Fruit fly (Drosophila melanogaster) whole organism, embryonic: Measurements from ENCODE around the gene CG13024.

ENCODE experiments used
- CG10462 ChIP-seq: fragments of 200-800 bp; sonication (Bioruptor generic); optimal IDR thresholded peaks from 2 replicates; lab custom pipeline; 2016; ENCODE audit warnings: missing biosample characterization, missing genetic modification characterization
- CG10654 ChIP-seq: fragments of 200-800 bp; sonication (Bioruptor generic); optimal IDR thresholded peaks from 2 replicates; lab custom pipeline; 2016; ENCODE audit warnings: missing biosample characterization, missing genetic modification characterization
- CG10979 ChIP-seq: fragments of 200-800 bp; sonication (Bioruptor generic); optimal IDR thresholded peaks from 2 replicates; lab custom pipeline; 2018; ENCODE audit warnings: missing biosample characterization, mild to moderate bottlenecking, missing genetic modification characterization, moderate library complexity
- CG11093 ChIP-seq: fragments of 200-800 bp; sonication (Bioruptor generic); IDR thresholded peaks from 3 replicates; pipeline ENCODE4 v1.3.6; 2022; ENCODE audit warnings: missing biosample characterization, missing genetic modification characterization
- CG12104 ChIP-seq: fragments of 200-800 bp; sonication (Bioruptor generic); optimal IDR thresholded peaks from 3 replicates; lab custom pipeline; 2016; ENCODE audit warnings: missing biosample characterization, missing genetic modification characterization
- CG1602 ChIP-seq: fragments of 200-800 bp; sonication (Bioruptor generic); optimal IDR thresholded peaks from 3 replicates; lab custom pipeline; 2016; ENCODE audit warnings: missing biosample characterization, missing genetic modification characterization
- CG17568 ChIP-seq: fragments of 200-800 bp; sonication (Bioruptor generic); optimal IDR thresholded peaks from 2 replicates; lab custom pipeline; 2018; ENCODE audit warnings: missing biosample characterization, mild to moderate bottlenecking, missing genetic modification characterization, moderate library complexity
- CG17802 ChIP-seq: fragments of 200-800 bp; sonication (Bioruptor generic); optimal IDR thresholded peaks from 2 replicates; lab custom pipeline; 2018; ENCODE audit warnings: missing biosample characterization, mild to moderate bottlenecking, missing genetic modification characterization, moderate library complexity
- CG18599 ChIP-seq: fragments of 200-800 bp; sonication (Bioruptor generic); optimal IDR thresholded peaks from 3 replicates; lab custom pipeline; 2017; ENCODE audit warnings: missing biosample characterization, missing genetic modification characterization, mild to moderate bottlenecking, moderate library complexity, missing genetic modification reagents
- CG18619 ChIP-seq: fragments of 200-800 bp; sonication (Bioruptor generic); optimal IDR thresholded peaks from 3 replicates; lab custom pipeline; 2017; ENCODE audit warnings: missing biosample characterization, mild to moderate bottlenecking, missing genetic modification characterization
- CG18764 ChIP-seq: fragments of 200-800 bp; sonication (Bioruptor generic); optimal IDR thresholded peaks from 3 replicates; lab custom pipeline; 2016; ENCODE audit warnings: missing biosample characterization, missing genetic modification characterization
- CG31365 ChIP-seq: fragments of 200-800 bp; sonication (Bioruptor generic); optimal IDR thresholded peaks from 2 replicates; lab custom pipeline; 2018; ENCODE audit warnings: missing biosample characterization, mild to moderate bottlenecking, missing genetic modification characterization
- CG3281 ChIP-seq: fragments of 200-800 bp; sonication (Bioruptor generic); optimal IDR thresholded peaks from 3 replicates; lab custom pipeline; 2017; ENCODE audit warnings: missing biosample characterization, mild to moderate bottlenecking, missing genetic modification characterization
- CG4404 ChIP-seq: fragments of 200-800 bp; sonication (Bioruptor generic); IDR thresholded peaks from 2 replicates; pipeline ENCODE4 v1.3.6; 2022; ENCODE audit warnings: missing biosample characterization, missing genetic modification characterization
- CG6254 ChIP-seq: fragments of 200-800 bp; sonication (Bioruptor generic); optimal IDR thresholded peaks from 3 replicates; lab custom pipeline; 2017; ENCODE audit warnings: mild to moderate bottlenecking, missing biosample characterization, missing genetic modification reagents, missing genetic modification characterization
- CG6854 ChIP-seq: fragments of 200-800 bp; sonication (Bioruptor generic); optimal IDR thresholded peaks from 3 replicates; lab custom pipeline; 2017; ENCODE audit warnings: missing biosample characterization, mild to moderate bottlenecking, missing genetic modification characterization
- CG7372 ChIP-seq: fragments of 200-800 bp; sonication (Bioruptor generic); IDR thresholded peaks from 2 replicates; pipeline ENCODE4 v1.3.6; 2022; ENCODE audit warnings: missing biosample characterization, missing genetic modification characterization
- CG7556 ChIP-seq: fragments of 200-800 bp; sonication (Bioruptor generic); optimal IDR thresholded peaks from 2 replicates; lab custom pipeline; 2017; ENCODE audit warnings: missing biosample characterization, mild to moderate bottlenecking, missing genetic modification characterization
- CG7745 ChIP-seq: fragments of 200-800 bp; sonication (Bioruptor generic); optimal IDR thresholded peaks from 2 replicates; lab custom pipeline; 2018; ENCODE audit warnings: missing biosample characterization, mild to moderate bottlenecking, missing genetic modification characterization, moderate library complexity
- CoRest ChIP-seq: fragments of 200-800 bp; sonication (Bioruptor generic); optimal IDR thresholded peaks from 3 replicates; lab custom pipeline; 2018; ENCODE audit warnings: missing biosample characterization, mild to moderate bottlenecking, missing genetic modification characterization, moderate library complexity
- Ets97D ChIP-seq: fragments of 200-800 bp; sonication (Bioruptor generic); optimal IDR thresholded peaks from 3 replicates; lab custom pipeline; 2016; ENCODE audit warnings: missing biosample characterization, missing genetic modification characterization
- Fer2 ChIP-seq: fragments of 200-800 bp; sonication (Bioruptor generic); optimal IDR thresholded peaks from 2 replicates; lab custom pipeline; 2018; ENCODE audit warnings: missing biosample characterization, mild to moderate bottlenecking, missing genetic modification characterization, moderate library complexity
- Fer3 ChIP-seq: fragments of 200-800 bp; sonication (Bioruptor generic); optimal IDR thresholded peaks from 2 replicates; lab custom pipeline; 2018; ENCODE audit warnings: missing biosample characterization, mild to moderate bottlenecking, missing genetic modification characterization, moderate library complexity
- GATAe ChIP-seq: fragments of 200-800 bp; sonication (Bioruptor generic); conservative IDR thresholded peaks from 2 replicates; pipeline ENCODE4 v1.3.6; 2022; ENCODE audit warnings: missing biosample characterization, missing genetic modification characterization
- HmgZ ChIP-seq: fragments of 200-800 bp; sonication (Bioruptor generic); optimal IDR thresholded peaks from 2 replicates; lab custom pipeline; 2018; ENCODE audit warnings: missing biosample characterization, mild to moderate bottlenecking, missing genetic modification characterization
- Hmx ChIP-seq: fragments of 200-800 bp; sonication (Bioruptor generic); optimal IDR thresholded peaks from 2 replicates; lab custom pipeline; 2016; ENCODE audit warnings: missing biosample characterization, missing genetic modification characterization
- Kr ChIP-seq: fragments of 200-800 bp; sonication (Bioruptor generic); optimal IDR thresholded peaks from 2 replicates; lab custom pipeline; 2017; ENCODE audit warnings: missing biosample characterization, mild to moderate bottlenecking, missing genetic modification characterization
- Nf-YB ChIP-seq: fragments of 200-800 bp; sonication (Bioruptor generic); optimal IDR thresholded peaks from 3 replicates; lab custom pipeline; 2019; ENCODE audit warnings: missing biosample characterization, mild to moderate bottlenecking, missing genetic modification characterization, moderate library complexity
- Scr ChIP-seq: fragments of 200-800 bp; sonication (Bioruptor generic); IDR thresholded peaks from 2 replicates; pipeline ENCODE4 v1.3.6; 2022; ENCODE audit warnings: missing biosample characterization, missing genetic modification characterization; ENCODE audit not compliant: partially characterized antibody
- Sox100B ChIP-seq: fragments of 200-800 bp; sonication (Bioruptor generic); optimal IDR thresholded peaks from 3 replicates; lab custom pipeline; 2018; ENCODE audit warnings: missing biosample characterization, mild to moderate bottlenecking, missing genetic modification characterization
- Stat92E ChIP-seq, 3 experiments: fragments of >200 bp in 2 of 3; fragments of 200-800 bp in 1 of 3; sonication (Bioruptor generic) in 1 of 3; optimal IDR thresholded peaks; 2 replicates each; lab custom pipeline; 2017 to 2019; ENCODE audit warnings: missing biosample characterization in 3 of 3, missing genetic modification characterization in 3 of 3, mild to moderate bottlenecking in 1 of 3, moderate library complexity in 1 of 3
- Xrp1 ChIP-seq: fragments of 200-800 bp; sonication (Bioruptor generic); IDR thresholded peaks from 2 replicates; pipeline ENCODE4 v1.3.6; 2022; ENCODE audit warnings: missing biosample characterization, missing genetic modification characterization
- bsh ChIP-seq, 2 experiments: fragments of 200-800 bp; sonication (Bioruptor generic); optimal IDR thresholded peaks; 2 replicates each; lab custom pipeline; 2017 to 2018; ENCODE audit warnings: mild to moderate bottlenecking in 2 of 2, missing biosample characterization in 2 of 2, missing genetic modification characterization in 2 of 2, moderate library complexity in 1 of 2
- dati ChIP-seq: fragments of 200-800 bp; sonication (Bioruptor generic); IDR thresholded peaks from 2 replicates; pipeline ENCODE4 v1.3.6; 2022; ENCODE audit warnings: missing biosample characterization, missing genetic modification characterization
- eve ChIP-seq, 2 experiments: fragments of >200 bp; optimal IDR thresholded peaks; 2 replicates each; lab custom pipeline; 2017; ENCODE audit warnings: missing biosample characterization in 2 of 2, missing genetic modification characterization in 2 of 2
- gfzf ChIP-seq: fragments of 200-800 bp; sonication (Bioruptor generic); optimal IDR thresholded peaks from 2 replicates; lab custom pipeline; 2016; ENCODE audit warnings: missing biosample characterization, mild to moderate bottlenecking, missing genetic modification characterization, moderate library complexity
- lbe ChIP-seq: fragments of 200-800 bp; sonication (Bioruptor generic); optimal IDR thresholded peaks from 2 replicates; lab custom pipeline; 2016; ENCODE audit warnings: missing biosample characterization, mild to moderate bottlenecking, missing genetic modification characterization
- lmd ChIP-seq: fragments of 200-800 bp; sonication (Bioruptor generic); IDR thresholded peaks from 2 replicates; pipeline ENCODE4 v1.3.6; 2022; ENCODE audit warnings: missing biosample characterization, missing genetic modification characterization
- nau ChIP-seq: fragments of 200-800 bp; sonication (Bioruptor generic); optimal IDR thresholded peaks from 3 replicates; lab custom pipeline; 2017; ENCODE audit warnings: missing biosample characterization, mild to moderate bottlenecking, missing genetic modification characterization, missing genetic modification reagents
- nerfin-1 ChIP-seq: fragments of 200-800 bp; sonication (Bioruptor generic); optimal IDR thresholded peaks from 3 replicates; lab custom pipeline; 2019; ENCODE audit warnings: missing biosample characterization, mild to moderate bottlenecking, missing genetic modification characterization, moderate library complexity
- pho ChIP-seq: fragments of 200-800 bp; sonication (Bioruptor generic); optimal IDR thresholded peaks from 2 replicates; lab custom pipeline; 2016; ENCODE audit warnings: missing biosample characterization, missing genetic modification characterization
- prd ChIP-seq, 3 experiments: fragments of >200 bp in 2 of 3; fragments of 200-800 bp in 1 of 3; sonication (Bioruptor generic) in 1 of 3; optimal IDR thresholded peaks in 2 of 3; IDR thresholded peaks in 1 of 3; 2 replicates in 2 of 3; 3 replicates in 1 of 3; pipeline versions ENCODE4 v1.3.6 to Lab custom; 2017 to 2022; ENCODE audit warnings: missing biosample characterization in 1 of 3, missing genetic modification characterization in 1 of 3
- pum ChIP-seq: fragments of 200-800 bp; sonication (Bioruptor generic); optimal IDR thresholded peaks from 2 replicates; lab custom pipeline; 2016; ENCODE audit warnings: missing biosample characterization, missing genetic modification characterization
- slou ChIP-seq: fragments of 200-800 bp; sonication (Bioruptor generic); optimal IDR thresholded peaks from 3 replicates; lab custom pipeline; 2016; ENCODE audit warnings: missing biosample characterization, missing genetic modification characterization
- tll ChIP-seq, 2 experiments: fragments of 200-800 bp in 1 of 2; fragments of >200 bp in 1 of 2; sonication (Bioruptor generic) in 1 of 2; optimal IDR thresholded peaks; 2 replicates each; lab custom pipeline; 2017 to 2019; ENCODE audit warnings: missing biosample characterization in 2 of 2, missing genetic modification characterization in 2 of 2, mild to moderate bottlenecking in 1 of 2, moderate library complexity in 1 of 2
- twi ChIP-seq: fragments of 200-800 bp; optimal IDR thresholded peaks from 2 replicates; lab custom pipeline; 2019; ENCODE audit warnings: missing biosample characterization, mild to moderate bottlenecking, missing genetic modification characterization, moderate library complexity
- wek ChIP-seq: fragments of 200-800 bp; sonication (Bioruptor generic); optimal IDR thresholded peaks from 3 replicates; lab custom pipeline; 2018; ENCODE audit warnings: missing biosample characterization, mild to moderate bottlenecking, missing genetic modification characterization, moderate library complexity
- zfh1 ChIP-seq: fragments of 200-800 bp; sonication (Bioruptor generic); IDR thresholded peaks from 3 replicates; pipeline ENCODE4 v1.3.6; 2022; ENCODE audit warnings: missing biosample characterization, missing genetic modification characterization

CG13024 gene

DNA sequence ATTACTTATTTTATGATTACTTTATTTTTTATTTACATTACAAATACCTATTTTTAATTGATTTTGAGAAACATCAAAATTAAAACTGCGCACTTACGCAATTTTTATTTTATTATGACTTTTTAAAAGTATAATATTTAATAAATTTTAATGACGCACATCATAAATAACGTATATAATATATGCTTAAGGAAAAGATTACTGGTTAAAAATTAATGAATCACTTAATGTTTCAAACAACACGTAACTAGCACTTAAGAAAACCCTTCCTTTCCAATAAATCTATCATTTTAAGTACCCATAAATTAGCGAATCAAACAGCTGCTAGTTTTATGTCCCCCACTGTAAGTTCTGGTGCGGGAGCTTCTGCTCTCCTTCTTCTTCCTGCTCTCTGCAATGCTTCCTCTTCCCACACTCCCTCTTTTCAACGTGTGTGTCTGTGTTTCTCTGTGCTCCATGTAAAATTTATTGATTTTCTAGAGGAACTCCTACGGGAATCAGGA lies 22.0 kb downstream of the CG13024 start (continued):
- TF ChIP-seq Fer3 (tag; lab: Kevin White, UChicago) (peak; percentile 65), CG7372 (GFP tag; lab: Robert Waterston, UW) (0 out of 2 replicates have a peak, but pooled peaks have one; percentile 9), CG1602 (GFP tag; lab: Kevin White, UChicago) (peak; percentile 66), zfh1 (0 out of 3 replicates have a peak, but pooled peaks have one; percentile 9), Hmx (GFP tag; lab: Kevin White, UChicago) (no peak), Sox100B (GFP tag; lab: Kevin White, UChicago) (peak; percentile 88), CoRest (tag; lab: Kevin White, UChicago) (peak; percentile 83), CG18764 (GFP tag; lab: Kevin White, UChicago) (peak; percentile 43), dati (0 out of 2 replicates have a peak, but pooled peaks have one; percentile 21), CG31365 (tag; lab: Kevin White, UChicago) (no peak), HmgZ (tag; lab: Kevin White, UChicago) (peak; percentile 16), CG7745 (no peak), CG10654 (GFP tag; lab: Kevin White, UChicago) (peak; percentile 34), CG18599 (GFP tag; lab: Kevin White, UChicago) (peak; percentile 67), Stat92E (GFP tag; optimal IDR thresholded peaks at IDR 0.05; lab: Kevin White, UChicago) (no peak), Nf-YB (GFP tag; lab: Kevin White, UChicago) (peak; percentile 43), Kr (GFP tag; lab: Kevin White, UChicago) (no peak), CG11093 (no peak), slou (GFP tag; lab: Kevin White, UChicago) (peak; percentile 37), CG17568 (peak; percentile 5), Scr (no peak), GATAe (GFP tag; lab: Robert Waterston, UW) (no peak), CG18619 (GFP tag; lab: Kevin White, UChicago) (peak; percentile 81), CG6254 (GFP tag; lab: Kevin White, UChicago) (peak; percentile 49), CG12104 (GFP tag; lab: Kevin White, UChicago) (peak; percentile 70), pum (no peak), Fer2 (tag; lab: Kevin White, UChicago) (peak; percentile 28), CG10979 (tag; lab: Kevin White, UChicago) (peak; percentile 84), Xrp1 (GFP tag; lab: Robert Waterston, UW) (peak; percentile 70), CG10462 (GFP tag; lab: Kevin White, UChicago) (peak; percentile 44), CG3281 (GFP tag; lab: Kevin White, UChicago) (peak; percentile 85), lbe (GFP tag; lab: Kevin White, UChicago) (peak; percentile 5), CG7556 (GFP tag; lab: Kevin White, UChicago) (peak; percentile 91), bsh (GFP tag; optimal IDR thresholded peaks at IDR 0.05; lab: Kevin White, UChicago) (peak; percentile 69 to 83), Ets97D (GFP tag; lab: Kevin White, UChicago) (no peak), wek (GFP tag; lab: Kevin White, UChicago) (no peak), CG4404 (GFP tag; lab: Robert Waterston, UW) (peak; percentile 29; the same call in 1 of the 2 replicates), pho (peak; percentile 20), eve (GFP tag; optimal IDR thresholded peaks at IDR 0.05; lab: Kevin White, UChicago) (peak in 1 of 2 experiments; percentile 79), nau (no peak), CG6854 (peak; percentile 63), prd (optimal IDR thresholded peaks at IDR 0.05; lab: Kevin White, UChicago) (no peak), prd (GFP tag; IDR thresholded peaks at IDR 0.05; lab: Robert Waterston, UW) (peak; percentile 59; the same call in 1 of the 3 replicates), nerfin-1 (tag; lab: Kevin White, UChicago) (peak; percentile 36), tll (GFP tag; optimal IDR thresholded peaks at IDR 0.05; lab: Kevin White, UChicago) (no peak), lmd (GFP tag; lab: Robert Waterston, UW) (peak; percentile 50; the same call in 1 of the 2 replicates), twi (peak; percentile 25), gfzf (no peak), CG17802 (tag; lab: Kevin White, UChicago) (no peak)
